Worm (Caenorhabditis elegans) whole organism, L4 larva: Measurements from ENCODE around the gene hars-1.

ENCODE experiments used
- egl-43 ChIP-seq: fragments of 200-800 bp; sonication (Bioruptor generic); IDR thresholded peaks from 2 replicates; pipeline ENCODE4 v1.3.6; 2022; ENCODE audit warnings: missing genetic modification reagents, missing genetic modification characterization, missing compliant biosample characterization
- hif-1 ChIP-seq, 2 experiments: sonication (generic microtip); optimal IDR thresholded peaks; 2 replicates each; lab custom pipeline; 2016 to 2017; ENCODE audit warnings: missing compliant biosample characterization in 2 of 2, missing genetic modification characterization in 2 of 2, missing genetic modification reagents in 2 of 2, missing genotype in 2 of 2, mild to moderate bottlenecking in 1 of 2
- nhr-10 ChIP-seq: fragments of 150-350 bp; optimal IDR thresholded peaks from 2 replicates; lab custom pipeline; 2014; ENCODE audit warnings: missing biosample characterization, missing genetic modification characterization
- nhr-11 ChIP-seq: fragments of 150-350 bp; optimal IDR thresholded peaks from 2 replicates; lab custom pipeline; 2014; ENCODE audit warnings: missing biosample characterization, missing genetic modification characterization
- nhr-237 ChIP-seq: sonication (generic microtip); optimal IDR thresholded peaks from 2 replicates; lab custom pipeline; 2017; ENCODE audit warnings: missing biosample characterization, missing genetic modification characterization
- pqm-1 ChIP-seq: sonication (generic microtip); optimal IDR thresholded peaks from 2 replicates; lab custom pipeline; 2017; ENCODE audit warnings: missing biosample characterization, missing genetic modification characterization

DNA sequence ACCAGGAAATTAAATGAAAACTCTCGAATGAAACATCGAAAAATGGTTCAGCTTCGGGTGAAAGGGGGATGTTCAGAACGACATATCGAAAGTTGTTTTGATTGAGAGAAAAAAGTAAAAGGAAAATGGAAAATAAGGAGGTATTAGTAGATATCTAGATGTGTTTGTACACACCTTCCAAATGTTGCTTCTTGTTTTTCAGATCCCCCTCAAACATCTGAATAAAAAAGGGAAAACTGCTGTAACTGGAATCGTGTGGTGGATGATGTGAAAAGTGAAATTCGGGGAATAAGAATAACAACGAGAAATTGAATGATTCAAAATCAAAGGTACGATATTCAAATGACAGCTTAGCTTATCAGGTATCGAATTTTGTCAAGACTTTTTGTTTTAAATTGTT, 30.7 kb upstream of the hars-1 start, which contains the start of gene npax-3:
- TF ChIP-seq egl-43 (GFP tag; lab: Robert Waterston, UW) (no peak), nhr-237 (tag; lab: Kevin White, UChicago) (no peak), nhr-11 (no peak), pqm-1 (tag; lab: Kevin White, UChicago) (no peak), nhr-10 (no peak), hif-1 (tag; optimal IDR thresholded peaks at IDR 0.05; lab: Kevin White, UChicago) (no peak)
